Worm (Caenorhabditis elegans): ENCODE measurements around the gene lin-38.

DNA sequence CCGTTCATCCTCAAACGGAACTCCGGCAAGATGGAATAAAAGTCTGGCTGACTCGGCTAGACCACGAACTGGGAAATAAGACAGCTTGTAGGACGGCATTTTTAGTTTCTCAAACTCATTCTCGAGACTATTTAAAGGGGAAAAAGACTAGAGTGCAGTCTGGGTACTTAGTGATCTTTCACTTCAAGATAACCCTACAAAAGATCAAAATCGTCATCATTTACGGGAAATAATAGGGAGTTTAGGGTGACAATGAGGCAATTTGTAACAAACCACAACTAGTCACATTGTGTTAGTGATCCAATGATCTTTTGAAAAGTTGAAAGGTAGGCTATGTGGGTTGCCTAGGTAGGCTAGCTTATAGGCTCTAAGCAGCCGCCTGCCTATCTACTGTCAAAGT is 40.3 kb downstream of the lin-38 start, which contains the start of gene gst-14:
- TF ChIP-seq cnd-1 (tag; optimal IDR thresholded peaks at IDR 0.05) = no peak
- no peak for TF ChIP-seq lin-13 (tag; optimal IDR thresholded peaks at IDR 0.05)
